Fruit fly (Drosophila melanogaster): ENCODE data around the gene CheA87a.
A peak's percentile ranks its signal among the peaks of the same experiment; 100 is the strongest.

CheA87a gene

dm6 chr3R:13364175-13365174 lies 5.0 kb upstream of the CheA87a start, which contains the start of gene Dic1 (continued):
- peak; percentile 79 for TF ChIP-seq NK7.1 (GFP tag; optimal IDR thresholded peaks at IDR 0.05)
- peak; percentile 87 for TF ChIP-seq CHES-1-like (GFP tag; optimal IDR thresholded peaks at IDR 0.05)
- peak; percentile 99 for TF ChIP-seq Sox100B (GFP tag; optimal IDR thresholded peaks at IDR 0.05)
- TF ChIP-seq Ptx1 (GFP tag; IDR thresholded peaks at IDR 0.05): peak; percentile 96
- peak; percentile 79 for TF ChIP-seq CG2889 (GFP tag; IDR thresholded peaks at IDR 0.05)
- peak; percentile 85 for TF ChIP-seq CG11560 (tag; IDR thresholded peaks at IDR 0.05)
- peak; percentile 78 for TF ChIP-seq her (GFP tag; optimal IDR thresholded peaks at IDR 0.05)
- TF ChIP-seq CG12104 (GFP tag; optimal IDR thresholded peaks at IDR 0.05): peak; percentile 99
- TF ChIP-seq CG4730 (GFP tag; IDR thresholded peaks at IDR 0.05): peak; percentile 81
- peak; percentile 37; the same call in 1 of the 3 replicates for TF ChIP-seq Optix (GFP tag; IDR thresholded peaks at IDR 0.05)
- TF ChIP-seq Dip3 (GFP tag; optimal IDR thresholded peaks at IDR 0.05): peak; percentile 92
- TF ChIP-seq crol (GFP tag; IDR thresholded peaks at IDR 0.05): peak; percentile 54
- no peak for TF ChIP-seq dan (GFP tag; IDR thresholded peaks at IDR 0.05)
- peak; percentile 80 for TF ChIP-seq CG7928 (GFP tag; optimal IDR thresholded peaks at IDR 0.05)
- TF ChIP-seq Sox102F (GFP tag; optimal IDR thresholded peaks at IDR 0.05): peak; percentile 98
- no peak for TF ChIP-seq fru (optimal IDR thresholded peaks at IDR 0.05)
- no peak for TF ChIP-seq hbn (GFP tag; IDR thresholded peaks at IDR 0.05; ENCODE audit: partially characterized antibody)
- TF ChIP-seq CG10959 (GFP tag; IDR thresholded peaks at IDR 0.05): peak; percentile 79
- TF ChIP-seq ash1 (GFP tag; optimal IDR thresholded peaks at IDR 0.05): no peak
- TF ChIP-seq zf30C (GFP tag; optimal IDR thresholded peaks at IDR 0.05): peak; percentile 90
- peak; percentile 82 for TF ChIP-seq B-H1 (GFP tag; IDR thresholded peaks at IDR 0.05)
- peak; percentile 75 for TF ChIP-seq tup (GFP tag; optimal IDR thresholded peaks at IDR 0.05)
- peak; percentile 45 to 76 for TF ChIP-seq insv (GFP tag; optimal IDR thresholded peaks at IDR 0.05)
- TF ChIP-seq CG17829 (tag; optimal IDR thresholded peaks at IDR 0.05): peak; percentile 94
- TF ChIP-seq nerfin-2 (GFP tag; IDR thresholded peaks at IDR 0.05; ENCODE audit: partially characterized antibody): no peak
- TF ChIP-seq Sin3A (optimal IDR thresholded peaks at IDR 0.05): no peak
- TF ChIP-seq trem (tag; optimal IDR thresholded peaks at IDR 0.05): peak; percentile 92
- peak; percentile 82 for TF ChIP-seq HLHmδ (GFP tag; optimal IDR thresholded peaks at IDR 0.05)
- peak; percentile 93 for TF ChIP-seq slbo (GFP tag; IDR thresholded peaks at IDR 0.05)
- TF ChIP-seq CG8359 (GFP tag; optimal IDR thresholded peaks at IDR 0.05; ENCODE audit: borderline replicate concordance): peak; percentile 90
- peak; percentile 99 for TF ChIP-seq CG9727 (GFP tag; optimal IDR thresholded peaks at IDR 0.05)
- peak; percentile 85 to 96 for TF ChIP-seq bsh (GFP tag; optimal IDR thresholded peaks at IDR 0.05)
- peak; percentile 51; the same call in 1 of the 2 replicates for TF ChIP-seq CG42726 (GFP tag; IDR thresholded peaks at IDR 0.05; ENCODE audit: partially characterized antibody)
- TF ChIP-seq pros (GFP tag; optimal IDR thresholded peaks at IDR 0.05): peak; percentile 45
- TF ChIP-seq CG2120 (GFP tag; optimal IDR thresholded peaks at IDR 0.05): peak; percentile 97
- peak; percentile 88 for TF ChIP-seq pnt (GFP tag; optimal IDR thresholded peaks at IDR 0.05)
- peak; percentile 76 for TF ChIP-seq Myb (GFP tag; optimal IDR thresholded peaks at IDR 0.05)
- no peak; the same call in 2 of the 3 replicates for TF ChIP-seq CG7963 (GFP tag; IDR thresholded peaks at IDR 0.05; ENCODE audit: partially characterized antibody)
- peak; percentile 65; the same call in 2 of the 3 replicates for TF ChIP-seq C15 (GFP tag; IDR thresholded peaks at IDR 0.05)
- TF ChIP-seq ro (GFP tag; IDR thresholded peaks at IDR 0.05): peak; percentile 74
- peak; percentile 97 for TF ChIP-seq tin (GFP tag; optimal IDR thresholded peaks at IDR 0.05)
- TF ChIP-seq tgo (GFP tag; IDR thresholded peaks at IDR 0.05): peak; percentile 92
- TF ChIP-seq CG18599 (GFP tag; optimal IDR thresholded peaks at IDR 0.05): peak; percentile 98
- peak; percentile 95 for TF ChIP-seq CG11695 (GFP tag; IDR thresholded peaks at IDR 0.05)
- TF ChIP-seq CkIIα-i1 (GFP tag; IDR thresholded peaks at IDR 0.05): no peak; the same call in 1 of the 2 replicates
- no peak for TF ChIP-seq Neu2 (GFP tag; optimal IDR thresholded peaks at IDR 0.05; ENCODE audit: borderline replicate concordance)
- TF ChIP-seq Eip74EF (GFP tag; optimal IDR thresholded peaks at IDR 0.05): peak in 1 of 2 experiments; percentile 96
- peak; percentile 95 for TF ChIP-seq Atf6 (GFP tag; IDR thresholded peaks at IDR 0.05)

Data from whole organism, embryonic.